Worm (Caenorhabditis elegans): ENCODE measurements around the gene frpr-1.

DNA sequence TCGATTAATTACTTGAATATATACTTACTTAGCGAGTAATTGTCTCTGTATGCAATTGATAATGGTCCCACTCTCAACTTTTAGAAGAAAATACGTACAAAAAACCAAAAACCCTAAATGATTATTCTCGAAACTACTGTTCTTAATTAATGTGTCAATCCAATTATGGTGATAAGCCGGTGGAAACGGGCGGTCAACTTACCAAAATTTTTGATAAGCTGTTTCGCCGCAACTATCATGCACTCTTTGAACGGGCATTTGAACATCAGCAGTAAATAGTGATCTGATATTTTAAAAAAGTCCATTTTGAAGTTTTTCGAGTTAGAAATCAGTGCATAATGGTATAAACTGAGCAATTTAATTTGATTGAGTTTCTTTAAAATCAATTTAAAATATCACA, 51.1 kb downstream of the frpr-1 start:
- TF ChIP-seq ceh-28 (tag; optimal IDR thresholded peaks at IDR 0.05) = no peak
- no peak for TF ChIP-seq lin-13 (GFP tag; optimal IDR thresholded peaks at IDR 0.05)
- no peak for TF ChIP-seq unc-130 (GFP tag; optimal IDR thresholded peaks at IDR 0.05)
- TF ChIP-seq nhr-10 (tag; optimal IDR thresholded peaks at IDR 0.05) = no peak
- TF ChIP-seq nhr-28 (tag; optimal IDR thresholded peaks at IDR 0.05) = peak; percentile 54
- TF ChIP-seq aly-2 (tag; optimal IDR thresholded peaks at IDR 0.05) = no peak
- TF ChIP-seq unc-62 (GFP tag; optimal IDR thresholded peaks at IDR 0.05 in 1 of 2) = no peak
- no peak for TF ChIP-seq unc-62 (tag; optimal IDR thresholded peaks at IDR 0.05)
